Worm (Caenorhabditis elegans) whole organism, L1 larva: ENCODE measurements around the gene Y69A2AR.24.

Source experiments
- C34B4.2 ChIP-seq: sonication (generic microtip); optimal IDR thresholded peaks from 2 replicates; lab custom pipeline; 2017; ENCODE audit warnings: mild to moderate bottlenecking, missing genetic modification characterization, missing compliant biosample characterization
- aha-1 ChIP-seq: fragments of 150-350 bp; optimal IDR thresholded peaks from 2 replicates; lab custom pipeline; 2014; ENCODE audit warnings: missing biosample characterization, missing genetic modification characterization
- aly-2 ChIP-seq: fragments of 150-350 bp; optimal IDR thresholded peaks from 2 replicates; lab custom pipeline; 2014; ENCODE audit warnings: missing biosample characterization, missing genetic modification characterization
- dpl-1 ChIP-seq, 3 experiments: fragments of 150-350 bp in 2 of 3; sonication (generic microtip) in 1 of 3; optimal IDR thresholded peaks; 2 replicates each; lab custom pipeline; 2014 to 2017; ENCODE audit warnings: missing biosample characterization in 3 of 3, missing genetic modification characterization in 3 of 3, missing genetic modification reagents in 3 of 3
- efl-1 ChIP-seq, 4 experiments: fragments of 150-350 bp; optimal IDR thresholded peaks in 3 of 4; peaks in 1 of 4; 1 replicate in 1 of 4; 2 replicates in 3 of 4; lab custom pipeline; 2014; ENCODE audit warnings: missing biosample characterization in 2 of 4, missing genetic modification characterization in 2 of 4, missing genetic modification reagents in 2 of 4
- egl-13 ChIP-seq: sonication (generic microtip); optimal IDR thresholded peaks from 2 replicates; lab custom pipeline; 2016; ENCODE audit warnings: missing genotype, missing genetic modification reagents, missing genetic modification characterization, missing compliant biosample characterization
- egl-27 ChIP-seq, 2 experiments: fragments of 150-350 bp in 1 of 2; sonication (generic microtip); optimal IDR thresholded peaks; 3 replicates each; lab custom pipeline; 2017 to 2018; ENCODE audit warnings: missing biosample characterization in 2 of 2, missing genetic modification characterization in 2 of 2, missing genetic modification reagents in 2 of 2
- elt-3 ChIP-seq, 6 experiments: fragments of 150-350 bp in 1 of 6; sonication (generic microtip); optimal IDR thresholded peaks; 2 replicates each; lab custom pipeline; 2017 to 2018; ENCODE audit warnings: missing biosample characterization in 6 of 6, missing genetic modification characterization in 6 of 6, inconsistent platforms in 1 of 6
- hlh-17 ChIP-seq: fragments of 200-800 bp; sonication (Bioruptor generic); optimal IDR thresholded peaks from 2 replicates; lab custom pipeline; 2018; ENCODE audit warnings: missing genetic modification characterization, mild to moderate bottlenecking, missing compliant biosample characterization, moderate library complexity, borderline replicate concordance
- irx-1 ChIP-seq: sonication (generic microtip); optimal IDR thresholded peaks from 2 replicates; lab custom pipeline; 2016; ENCODE audit warnings: missing genetic modification characterization, missing compliant biosample characterization
- lin-15B ChIP-seq: fragments of 150-350 bp; sonication (generic microtip); optimal IDR thresholded peaks from 3 replicates; lab custom pipeline; 2014; ENCODE audit warnings: missing biosample characterization, missing genetic modification characterization
- lin-39 ChIP-seq: fragments of 150-350 bp; optimal IDR thresholded peaks from 2 replicates; lab custom pipeline; 2014; ENCODE audit warnings: missing biosample characterization, missing genetic modification reagents, missing genetic modification characterization
- lir-3 ChIP-seq: sonication (generic microtip); optimal IDR thresholded peaks from 2 replicates; lab custom pipeline; 2016; ENCODE audit warnings: mild to moderate bottlenecking, missing genetic modification characterization, moderate library complexity, missing compliant biosample characterization; ENCODE audit not compliant: poor library complexity
- mab-9 ChIP-seq: fragments of 200-800 bp; sonication (Bioruptor generic); IDR thresholded peaks from 2 replicates; pipeline ENCODE4 v1.3.6; 2022; ENCODE audit warnings: missing genetic modification reagents, missing genetic modification characterization, missing compliant biosample characterization
- mep-1 ChIP-seq: fragments of 150-350 bp; optimal IDR thresholded peaks from 2 replicates; lab custom pipeline; 2014; ENCODE audit warnings: missing biosample characterization, missing genetic modification characterization
- nhr-11 ChIP-seq: fragments of 150-350 bp; optimal IDR thresholded peaks from 2 replicates; lab custom pipeline; 2014; ENCODE audit warnings: missing biosample characterization, missing genetic modification characterization
- nhr-19 ChIP-seq: fragments of 200-800 bp; sonication (Bioruptor generic); conservative IDR thresholded peaks from 2 replicates; pipeline ENCODE4 v1.3.6; 2022; ENCODE audit warnings: missing genetic modification characterization, missing compliant biosample characterization
- nhr-20 ChIP-seq: sonication (generic microtip); optimal IDR thresholded peaks from 2 replicates; lab custom pipeline; 2016; ENCODE audit warnings: mild to moderate bottlenecking, missing genetic modification characterization, missing compliant biosample characterization
- nhr-71 ChIP-seq: sonication (generic microtip); optimal IDR thresholded peaks from 2 replicates; lab custom pipeline; 2016; ENCODE audit warnings: mild to moderate bottlenecking, missing genetic modification characterization, moderate library complexity, missing compliant biosample characterization
- nhr-77 ChIP-seq: fragments of 150-350 bp; optimal IDR thresholded peaks from 2 replicates; lab custom pipeline; 2014; ENCODE audit warnings: missing biosample characterization, missing genetic modification characterization
- nhr-84 ChIP-seq: sonication (generic microtip); optimal IDR thresholded peaks from 2 replicates; lab custom pipeline; 2017; ENCODE audit warnings: missing biosample characterization, missing genetic modification characterization
- nhr-85 ChIP-seq: sonication (generic microtip); peaks from one replicate; lab custom pipeline; 2016; ENCODE audit warnings: missing genetic modification characterization, inconsistent platforms, missing compliant biosample characterization
- pag-3 ChIP-seq: sonication (generic microtip); optimal IDR thresholded peaks from 2 replicates; lab custom pipeline; 2017; ENCODE audit warnings: missing genetic modification characterization, mild to moderate bottlenecking, missing compliant biosample characterization, antibody characterized with exemption, borderline replicate concordance; ENCODE audit not compliant: insufficient read depth
- pax-3 ChIP-seq: fragments of 200-800 bp; sonication (Bioruptor generic); optimal IDR thresholded peaks from 2 replicates; lab custom pipeline; 2018; ENCODE audit warnings: mild to moderate bottlenecking, missing genetic modification characterization, moderate library complexity, missing compliant biosample characterization
- pqm-1 ChIP-seq: sonication (generic microtip); optimal IDR thresholded peaks from 3 replicates; lab custom pipeline; 2017; ENCODE audit warnings: missing biosample characterization, missing genetic modification characterization
- rnt-1 ChIP-seq: sonication (generic microtip); optimal IDR thresholded peaks from 2 replicates; lab custom pipeline; 2016; ENCODE audit warnings: mild to moderate bottlenecking, missing genetic modification characterization, moderate library complexity, missing compliant biosample characterization
- skn-1 ChIP-seq: fragments of 150-350 bp; optimal IDR thresholded peaks from 2 replicates; lab custom pipeline; 2014; ENCODE audit warnings: missing biosample characterization, missing genetic modification characterization
- snu-23 ChIP-seq: sonication (generic microtip); optimal IDR thresholded peaks from 2 replicates; lab custom pipeline; 2016; ENCODE audit warnings: missing genetic modification characterization, missing compliant biosample characterization
- sox-4 ChIP-seq: sonication (generic microtip); optimal IDR thresholded peaks from 2 replicates; lab custom pipeline; 2016; ENCODE audit warnings: missing genetic modification characterization, missing compliant biosample characterization
- unc-130 ChIP-seq: fragments of 150-350 bp; optimal IDR thresholded peaks from 2 replicates; lab custom pipeline; 2017; ENCODE audit warnings: missing biosample characterization, missing genetic modification characterization, inconsistent platforms
- unc-30 ChIP-seq: sonication (generic microtip); optimal IDR thresholded peaks from 2 replicates; lab custom pipeline; 2017; ENCODE audit warnings: missing biosample characterization, missing genetic modification characterization
- unc-62 ChIP-seq: fragments of 150-350 bp; optimal IDR thresholded peaks from 2 replicates; lab custom pipeline; 2014; ENCODE audit warnings: missing biosample characterization, missing genetic modification reagents, missing genetic modification characterization
- unc-86 ChIP-seq: sonication (generic microtip); optimal IDR thresholded peaks from 2 replicates; lab custom pipeline; 2016; ENCODE audit warnings: missing genetic modification characterization, missing compliant biosample characterization
- zag-1 ChIP-seq: fragments of 150-350 bp; optimal IDR thresholded peaks from 2 replicates; lab custom pipeline; 2014; ENCODE audit warnings: missing biosample characterization, missing genetic modification characterization
- zip-4 ChIP-seq: fragments of 200-800 bp; sonication (Bioruptor generic); optimal IDR thresholded peaks from 2 replicates; lab custom pipeline; 2018; ENCODE audit warnings: mild to moderate bottlenecking, missing genetic modification characterization, moderate library complexity, missing compliant biosample characterization

Gene Y69A2AR.24

ce11 chrIV:2552855-2553254, 11.0 kb downstream of the Y69A2AR.24 start:
- TF ChIP-seq snu-23 (GFP tag; lab: Kevin White, UChicago): no peak
- no peak for TF ChIP-seq nhr-11 (tag; lab: Kevin White, UChicago)
- no peak for TF ChIP-seq pqm-1 (tag; lab: Kevin White, UChicago)
- no peak for TF ChIP-seq lin-15B (tag; lab: Kevin White, UChicago)
- TF ChIP-seq C34B4.2 (tag; lab: Kevin White, UChicago): no peak
- no peak for TF ChIP-seq egl-27 (tag; optimal IDR thresholded peaks at IDR 0.05; lab: Kevin White, UChicago)
- TF ChIP-seq mab-9: no peak
- no peak for TF ChIP-seq nhr-85 (tag; lab: Kevin White, UChicago)
- no peak for TF ChIP-seq aha-1 (tag; lab: Kevin White, UChicago)
- TF ChIP-seq nhr-84 (tag; lab: Kevin White, UChicago): no peak
- no peak for TF ChIP-seq nhr-20 (tag; lab: Kevin White, UChicago)
- TF ChIP-seq pax-3 (tag; lab: Kevin White, UChicago): no peak
- no peak for TF ChIP-seq rnt-1
- no peak for TF ChIP-seq lin-39
- no peak for TF ChIP-seq lir-3 (tag; lab: Kevin White, UChicago)
- TF ChIP-seq irx-1 (tag; lab: Kevin White, UChicago): no peak
- TF ChIP-seq unc-62 (GFP tag; lab: Kevin White, UChicago): no peak
- no peak for TF ChIP-seq skn-1 (tag; lab: Kevin White, UChicago)
- no peak for TF ChIP-seq nhr-71 (tag; lab: Kevin White, UChicago)
- no peak for TF ChIP-seq elt-3 (tag; optimal IDR thresholded peaks at IDR 0.05; lab: Kevin White, UChicago)
- TF ChIP-seq, all 84 proteins: peak for 0

DNA sequence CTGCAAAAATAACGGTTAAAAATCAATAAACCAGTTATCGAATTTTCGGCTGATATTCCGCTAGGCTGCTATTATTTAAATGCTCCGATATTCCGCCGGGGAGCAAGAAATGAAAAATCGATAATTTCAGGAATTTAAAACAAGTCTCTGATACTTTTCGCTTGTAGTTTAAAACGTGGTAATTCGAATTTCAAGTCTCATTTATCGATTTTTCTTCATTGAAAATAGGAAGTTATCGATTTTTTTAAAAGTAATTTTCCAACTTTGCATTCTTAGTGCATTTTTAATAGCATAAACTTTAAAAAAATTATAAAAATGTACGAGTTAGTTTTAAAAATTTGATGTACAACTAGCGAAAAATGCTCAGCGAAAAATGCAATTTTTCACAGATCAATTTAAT, 11.6 kb downstream of the Y69A2AR.24 start:
- TF ChIP-seq zag-1 (tag; lab: Kevin White, UChicago) (no peak), aly-2 (tag; lab: Kevin White, UChicago) (no peak), egl-13 (tag; lab: Kevin White, UChicago) (no peak), unc-130 (tag; lab: Kevin White, UChicago) (no peak), dpl-1 (GFP tag; optimal IDR thresholded peaks at IDR 0.05; lab: Kevin White, UChicago) (no peak), nhr-19 (GFP tag; lab: Robert Waterston, UW) (no peak), hlh-17 (GFP tag; lab: Kevin White, UChicago) (no peak), mep-1 (tag; lab: Kevin White, UChicago) (no peak), mab-9 (no peak)

DNA sequence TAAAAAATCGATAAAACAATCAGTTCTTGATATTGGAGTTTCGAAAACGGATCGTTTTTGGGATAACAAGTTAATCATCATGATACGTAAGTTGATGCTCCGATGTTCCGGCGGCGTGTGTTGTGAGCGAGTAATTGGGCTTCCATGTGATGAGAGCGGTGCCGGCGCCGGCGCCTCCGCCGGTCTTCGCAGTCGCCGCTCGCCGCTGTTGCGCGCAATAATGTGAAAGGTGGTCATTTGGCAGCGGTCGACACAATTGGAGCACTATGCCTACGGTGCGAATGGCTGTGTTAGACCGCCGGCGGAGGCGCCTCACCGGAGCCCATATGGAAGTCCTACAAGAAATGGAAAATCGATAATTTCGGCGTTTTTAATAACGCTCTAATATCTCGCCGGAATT, 12.0 kb downstream of the Y69A2AR.24 start:
- TF ChIP-seq sox-4 (tag; lab: Kevin White, UChicago): no peak
- no peak for TF ChIP-seq egl-13 (tag; lab: Kevin White, UChicago)
- TF ChIP-seq unc-86 (tag; lab: Kevin White, UChicago): no peak
- no peak for TF ChIP-seq unc-30 (tag; lab: Kevin White, UChicago)
- TF ChIP-seq pag-3 (tag; lab: Kevin White, UChicago): no peak
- no peak for TF ChIP-seq nhr-77 (tag; lab: Kevin White, UChicago)
- no peak for TF ChIP-seq mep-1 (tag; lab: Kevin White, UChicago)
- no peak for TF ChIP-seq efl-1 (optimal IDR thresholded peaks at IDR 0.05; lab: Kevin White, UChicago)
- TF ChIP-seq efl-1 (GFP tag; optimal IDR thresholded peaks at IDR 0.05 in 1 of 2; lab: Kevin White, UChicago): peak in 1 of 2 experiments; percentile 24
- TF ChIP-seq, all 84 proteins: peak for 1

- TF ChIP-seq zip-4: no peak
These were observed 12.5 kb downstream of the Y69A2AR.24 start, which contains the start of gene Y69A2AR.23 for ce11 chrIV:2551418-2551817. TSS of gene Y69A2AR.23 (minus strand) at chrIV:2551684.
